Fruit fly (Drosophila melanogaster) whole organism, embryonic: Measurements from ENCODE around the gene CG17650.
A peak's percentile ranks its signal among the peaks of the same experiment; 100 is the strongest.

Source experiments
- B-H1 ChIP-seq: fragments of 200-800 bp; sonication (Bioruptor generic); IDR thresholded peaks from 3 replicates; pipeline ENCODE4 v1.3.6; 2022; ENCODE audit warnings: missing biosample characterization, missing genetic modification characterization
- BEAF-32 ChIP-seq: fragments of 200-800 bp; sonication (Bioruptor generic); optimal IDR thresholded peaks from 3 replicates; lab custom pipeline; 2017; ENCODE audit warnings: missing biosample characterization, missing genetic modification characterization, mild to moderate bottlenecking, moderate library complexity, missing genetic modification reagents
- CG10979 ChIP-seq: fragments of 200-800 bp; sonication (Bioruptor generic); optimal IDR thresholded peaks from 2 replicates; lab custom pipeline; 2018; ENCODE audit warnings: missing biosample characterization, mild to moderate bottlenecking, missing genetic modification characterization, moderate library complexity
- CG12391 ChIP-seq: fragments of 200-800 bp; sonication (Bioruptor generic); optimal IDR thresholded peaks from 3 replicates; lab custom pipeline; 2018; ENCODE audit warnings: missing biosample characterization, mild to moderate bottlenecking, missing genetic modification characterization, moderate library complexity
- CG13424 ChIP-seq: fragments of 200-800 bp; sonication (Bioruptor generic); optimal IDR thresholded peaks from 2 replicates; lab custom pipeline; 2019; ENCODE audit warnings: missing biosample characterization, mild to moderate bottlenecking, missing genetic modification characterization, moderate library complexity
- CG14441 ChIP-seq: fragments of 200-800 bp; sonication (Bioruptor generic); IDR thresholded peaks from 2 replicates; pipeline ENCODE4 v1.3.6; 2022; ENCODE audit warnings: missing biosample characterization, missing genetic modification characterization
- CG15514 ChIP-seq: fragments of 200-800 bp; sonication (Bioruptor generic); optimal IDR thresholded peaks from 3 replicates; lab custom pipeline; 2017; ENCODE audit warnings: missing biosample characterization, missing genetic modification characterization, mild to moderate bottlenecking, moderate library complexity, missing genetic modification reagents
- CG2129 ChIP-seq: fragments of 200-800 bp; sonication (Bioruptor generic); IDR thresholded peaks from 2 replicates; pipeline ENCODE4 v1.3.6; 2022; ENCODE audit warnings: missing biosample characterization, missing genetic modification characterization; ENCODE audit not compliant: partially characterized antibody
- CG4360 ChIP-seq: fragments of 200-800 bp; sonication (Bioruptor generic); IDR thresholded peaks from 2 replicates; pipeline ENCODE4 v1.3.6; 2022; ENCODE audit warnings: missing biosample characterization, missing genetic modification characterization
- CG6175 ChIP-seq: fragments of 200-800 bp; sonication (Bioruptor generic); IDR thresholded peaks from 3 replicates; pipeline ENCODE4 v1.3.6; 2022; ENCODE audit warnings: missing biosample characterization, missing genetic modification characterization
- CG6683 ChIP-seq: fragments of 200-800 bp; sonication (Bioruptor generic); optimal IDR thresholded peaks from 2 replicates; lab custom pipeline; 2017; ENCODE audit warnings: missing biosample characterization, mild to moderate bottlenecking, missing genetic modification characterization, missing genetic modification reagents
- CG6689 ChIP-seq: fragments of 200-800 bp; sonication (Bioruptor generic); IDR thresholded peaks from 2 replicates; pipeline ENCODE4 v1.3.6; 2022; ENCODE audit warnings: missing biosample characterization, missing genetic modification characterization
- Dref ChIP-seq: fragments of 200-800 bp; sonication (Bioruptor generic); IDR thresholded peaks from 2 replicates; pipeline ENCODE4 v1.3.6; 2022; ENCODE audit warnings: missing biosample characterization, missing genetic modification characterization
- Drgx ChIP-seq: fragments of 200-800 bp; sonication (Bioruptor generic); IDR thresholded peaks from 2 replicates; pipeline ENCODE4 v1.3.6; 2022; ENCODE audit warnings: missing biosample characterization, missing genetic modification characterization
- Elba2 ChIP-seq: fragments of 200-800 bp; sonication (Bioruptor generic); optimal IDR thresholded peaks from 3 replicates; lab custom pipeline; 2016; ENCODE audit warnings: missing biosample characterization, missing genetic modification characterization
- H2.0 ChIP-seq: fragments of 200-800 bp; sonication (Bioruptor generic); IDR thresholded peaks from 2 replicates; pipeline ENCODE4 v1.3.6; 2022; ENCODE audit warnings: missing biosample characterization, missing genetic modification characterization
- Mad ChIP-seq: fragments of 200-800 bp; sonication (Bioruptor generic); optimal IDR thresholded peaks from 2 replicates; lab custom pipeline; 2016; ENCODE audit warnings: missing biosample characterization, missing genetic modification characterization
- Max ChIP-seq: fragments of 200-800 bp; sonication (Bioruptor generic); optimal IDR thresholded peaks from 2 replicates; lab custom pipeline; 2016; ENCODE audit warnings: missing biosample characterization, mild to moderate bottlenecking, missing genetic modification characterization
- Mes4 ChIP-seq: fragments of 200-800 bp; sonication (Bioruptor generic); optimal IDR thresholded peaks from 2 replicates; lab custom pipeline; 2016; ENCODE audit warnings: missing biosample characterization, missing genetic modification characterization
- Neu2 ChIP-seq: fragments of 200-800 bp; sonication (Bioruptor generic); optimal IDR thresholded peaks from 3 replicates; lab custom pipeline; 2016; ENCODE audit warnings: missing biosample characterization, missing genetic modification characterization, borderline replicate concordance
- Optix ChIP-seq: fragments of 200-800 bp; sonication (Bioruptor generic); IDR thresholded peaks from 3 replicates; pipeline ENCODE4 v1.3.6; 2022; ENCODE audit warnings: missing biosample characterization, missing genetic modification characterization
- Ptx1 ChIP-seq: fragments of 200-800 bp; sonication (Bioruptor generic); IDR thresholded peaks from 2 replicates; pipeline ENCODE4 v1.3.6; 2022; ENCODE audit warnings: missing biosample characterization, missing genetic modification characterization
- Scr ChIP-seq: fragments of 200-800 bp; sonication (Bioruptor generic); IDR thresholded peaks from 2 replicates; pipeline ENCODE4 v1.3.6; 2022; ENCODE audit warnings: missing biosample characterization, missing genetic modification characterization; ENCODE audit not compliant: partially characterized antibody
- Sry-δ ChIP-seq: fragments of 200-800 bp; sonication (Bioruptor generic); optimal IDR thresholded peaks from 2 replicates; lab custom pipeline; 2016; ENCODE audit warnings: missing biosample characterization, missing genetic modification characterization
- YL-1 ChIP-seq: fragments of 200-800 bp; sonication (Bioruptor generic); optimal IDR thresholded peaks from 3 replicates; lab custom pipeline; 2017; ENCODE audit warnings: missing biosample characterization, mild to moderate bottlenecking, missing genetic modification characterization
- amos ChIP-seq: fragments of 200-800 bp; sonication (Bioruptor generic); IDR thresholded peaks from 2 replicates; pipeline ENCODE4 v1.3.6; 2022; ENCODE audit warnings: missing biosample characterization, missing genetic modification characterization; ENCODE audit not compliant: partially characterized antibody
- ara ChIP-seq: fragments of 200-800 bp; sonication (Bioruptor generic); IDR thresholded peaks from 2 replicates; pipeline ENCODE4 v1.3.6; 2022; ENCODE audit warnings: missing biosample characterization, missing genetic modification characterization
- br ChIP-seq: fragments of >200 bp; optimal IDR thresholded peaks from 2 replicates; lab custom pipeline; 2017
- gem ChIP-seq: fragments of 200-800 bp; sonication (Bioruptor generic); optimal IDR thresholded peaks from 2 replicates; lab custom pipeline; 2019; ENCODE audit warnings: missing biosample characterization, mild to moderate bottlenecking, missing genetic modification characterization, moderate library complexity
- gfzf ChIP-seq: fragments of 200-800 bp; sonication (Bioruptor generic); optimal IDR thresholded peaks from 2 replicates; lab custom pipeline; 2016; ENCODE audit warnings: missing biosample characterization, mild to moderate bottlenecking, missing genetic modification characterization, moderate library complexity
- grn ChIP-seq: fragments of 200-800 bp; sonication (Bioruptor generic); optimal IDR thresholded peaks from 3 replicates; lab custom pipeline; 2017; ENCODE audit warnings: missing biosample characterization, missing genetic modification characterization
- maf-S ChIP-seq: fragments of 200-800 bp; sonication (Bioruptor generic); optimal IDR thresholded peaks from 2 replicates; lab custom pipeline; 2016; ENCODE audit warnings: missing biosample characterization, missing genetic modification characterization
- pb ChIP-seq: fragments of 200-800 bp; sonication (Bioruptor generic); optimal IDR thresholded peaks from 3 replicates; lab custom pipeline; 2016; ENCODE audit warnings: missing biosample characterization, missing genetic modification characterization
- pita ChIP-seq: fragments of 200-800 bp; sonication (Bioruptor generic); optimal IDR thresholded peaks from 2 replicates; lab custom pipeline; 2017; ENCODE audit warnings: missing biosample characterization, mild to moderate bottlenecking, missing genetic modification characterization
- stwl ChIP-seq: fragments of 200-800 bp; sonication (Bioruptor generic); optimal IDR thresholded peaks from 3 replicates; lab custom pipeline; 2018; ENCODE audit warnings: missing biosample characterization, mild to moderate bottlenecking, missing genetic modification characterization, moderate library complexity
- trh ChIP-seq: fragments of 200-800 bp; sonication (Bioruptor generic); optimal IDR thresholded peaks from 2 replicates; lab custom pipeline; 2016; ENCODE audit warnings: missing biosample characterization, missing genetic modification characterization

Gene CG17650

DNA sequence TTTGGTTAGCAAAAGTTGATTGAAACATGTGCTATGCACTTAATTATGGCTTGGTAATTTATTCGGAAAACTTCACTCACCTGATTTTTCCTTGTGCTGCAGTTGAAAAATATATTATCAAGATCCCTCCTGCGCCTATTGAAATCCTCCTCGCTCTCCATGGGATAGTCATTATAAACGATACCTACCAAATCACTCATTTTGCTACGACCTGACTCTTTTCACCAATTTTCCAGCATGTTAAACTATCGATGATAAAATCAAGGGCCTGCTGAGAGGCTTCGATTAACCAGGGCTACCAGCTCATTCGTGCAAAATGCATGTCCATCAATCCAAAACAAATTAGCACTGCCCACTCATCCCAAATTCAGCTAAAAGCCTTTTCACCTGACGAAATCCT is at the start of gene CG17650:
CG17650 (minus strand) TSS at position 241 of the 400 bp plus-strand sequence.
- TF ChIP-seq Elba2 (GFP tag; lab: Kevin White, UChicago) (no peak), CG4360 (no peak), CG15514 (no peak), Dref (no peak), Max (no peak), maf-S (GFP tag; lab: Kevin White, UChicago) (no peak), CG12391 (no peak), amos (GFP tag; lab: Robert Waterston, UW) (peak; percentile 29; the same call in 1 of the 2 replicates), Mad (no peak), pb (GFP tag; lab: Kevin White, UChicago) (no peak), Optix (GFP tag; lab: Robert Waterston, UW) (no peak), CG2129 (GFP tag; lab: Robert Waterston, UW) (no peak), trh (GFP tag; lab: Kevin White, UChicago) (no peak), BEAF-32 (peak; percentile 18), stwl (tag; lab: Kevin White, UChicago) (peak; percentile 48), Neu2 (GFP tag; lab: Kevin White, UChicago) (peak; percentile 96), CG6683 (GFP tag; lab: Kevin White, UChicago) (no peak), Drgx (GFP tag; lab: Robert Waterston, UW) (no peak), br (lab: Kevin White, UChicago) (no peak), Sry-δ (GFP tag; lab: Kevin White, UChicago) (peak; percentile 14), CG14441 (GFP tag; lab: Robert Waterston, UW) (no peak)

dm6 chr2L:1794817-1795216 is 35.9 kb upstream of the CG17650 start, which contains the start of gene Gr22a:
Gene Gr22a, minus strand, starts transcription at chr2L:1794917.
- TF ChIP-seq CG6175 (GFP tag; lab: Robert Waterston, UW), result no peak
- no peak for TF ChIP-seq CG13424 (tag; lab: Kevin White, UChicago)
- no peak for TF ChIP-seq Ptx1
- no peak for TF ChIP-seq Scr (GFP tag; lab: Robert Waterston, UW)
- TF ChIP-seq, all 482 proteins: peak for 0

DNA sequence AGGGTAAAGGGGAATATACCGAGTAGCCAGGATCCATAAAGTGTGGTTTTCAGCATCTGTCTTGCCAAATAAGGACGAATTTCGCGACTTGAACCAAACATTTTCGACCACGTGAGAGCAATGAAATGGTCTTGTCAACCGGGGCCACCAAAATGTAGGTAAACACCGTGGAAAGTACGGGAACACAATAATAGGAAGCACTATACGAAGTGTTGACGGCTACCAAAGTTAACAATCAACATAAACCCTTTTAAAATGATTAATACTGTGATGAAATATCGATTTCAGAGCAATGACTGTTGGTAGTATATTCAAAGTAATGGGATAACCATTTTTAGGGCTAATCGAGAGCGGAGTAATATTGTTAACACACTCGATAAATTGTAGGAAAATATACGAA is 34.3 kb upstream of the CG17650 start, which contains the start of gene Gr22b:
Gr22b (minus strand) TSS at position 101 of the 400 bp plus-strand sequence.
- TF ChIP-seq gem, result no peak
- TF ChIP-seq B-H1 (GFP tag; lab: Robert Waterston, UW), result no peak
- no peak for TF ChIP-seq grn
- no peak for TF ChIP-seq pita (GFP tag; lab: Kevin White, UChicago)
- no peak for TF ChIP-seq Mes4 (GFP tag; lab: Kevin White, UChicago)
- no peak for TF ChIP-seq YL-1 (GFP tag; lab: Kevin White, UChicago)
- no peak for TF ChIP-seq Max
- TF ChIP-seq CG10979, result no peak
- no peak for TF ChIP-seq CG6689 (GFP tag; lab: Robert Waterston, UW)
- TF ChIP-seq H2.0 (GFP tag; lab: Robert Waterston, UW), result no peak

DNA sequence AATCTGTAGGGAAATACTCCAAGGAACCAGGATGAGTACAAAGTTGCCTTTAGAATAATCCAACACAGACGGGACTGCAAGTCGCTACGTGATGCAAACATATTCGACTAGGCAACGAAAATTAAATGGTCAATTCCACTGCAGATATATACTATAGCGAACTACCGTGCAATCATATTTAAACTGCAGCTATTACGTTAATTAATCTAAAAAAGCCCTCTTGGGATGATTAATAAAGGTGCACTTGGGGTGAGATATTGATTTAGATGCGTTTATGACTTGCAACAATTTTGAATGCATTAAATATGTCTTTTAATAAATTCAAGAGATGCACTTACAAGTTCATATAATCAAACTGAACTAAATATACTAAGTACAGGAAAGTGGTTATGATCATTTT is 32.8 kb upstream of the CG17650 start, which contains the start of gene Gr22c:
Gr22c (minus strand) TSS at position 101 of the 400 bp plus-strand sequence.
- TF ChIP-seq ara (GFP tag; lab: Robert Waterston, UW) (no peak), gfzf (GFP tag; lab: Kevin White, UChicago) (no peak)
- TF ChIP-seq, all 482 proteins: peak for 0
